Fruit fly (Drosophila melanogaster): ENCODE data around the gene CCT4.

CCT4 gene

DNA sequence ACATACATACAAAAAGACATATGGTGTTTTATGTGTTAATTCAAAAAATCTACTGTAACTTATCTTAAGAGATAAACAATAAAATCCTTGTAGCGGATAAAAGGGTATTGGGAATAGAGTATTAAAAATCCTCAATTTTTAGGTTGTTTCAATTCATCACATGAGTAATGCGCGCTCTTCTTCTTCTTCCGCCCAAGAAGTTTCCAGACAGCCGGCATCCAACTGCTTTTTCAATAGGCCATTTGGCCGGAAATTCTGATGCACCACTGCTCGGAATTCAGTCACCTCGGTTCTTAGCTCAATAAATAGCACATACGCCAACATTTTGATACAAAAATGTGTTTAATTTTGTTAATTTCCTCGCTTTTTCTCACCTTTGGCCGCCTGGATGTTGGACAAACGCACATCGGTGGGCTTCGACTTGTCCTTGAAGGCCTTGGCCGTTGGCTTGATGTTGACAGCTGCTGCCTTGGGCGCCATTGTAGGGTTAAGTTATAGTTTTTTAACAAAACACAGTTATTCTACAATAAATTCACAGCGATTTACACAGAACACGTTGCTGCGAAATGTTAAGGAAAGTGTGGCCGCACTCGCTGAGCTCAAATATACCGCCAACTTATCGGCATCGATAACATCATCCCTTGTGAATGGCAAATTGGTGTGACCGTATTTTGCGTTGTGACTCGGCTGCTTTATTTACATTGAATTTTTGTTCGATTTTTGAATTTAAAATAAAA lies at the start of gene CCT4, which contains the start of gene CG6153 (continued):
- TF ChIP-seq abd-A (tag; optimal IDR thresholded peaks at IDR 0.05) (no peak), CG1832 (GFP tag; optimal IDR thresholded peaks at IDR 0.05) (no peak), oc (tag; optimal IDR thresholded peaks at IDR 0.05) (no peak), ara (GFP tag; IDR thresholded peaks at IDR 0.05) (no peak), Antp (GFP tag; optimal IDR thresholded peaks at IDR 0.05) (no peak), rib (GFP tag; IDR thresholded peaks at IDR 0.05) (no peak), CG9797 (GFP tag; optimal IDR thresholded peaks at IDR 0.05) (peak; percentile 84), CG30431 (GFP tag; optimal IDR thresholded peaks at IDR 0.05) (no peak), CG10321 (GFP tag; IDR thresholded peaks at IDR 0.05) (no peak), Dek (tag; optimal IDR thresholded peaks at IDR 0.05) (no peak), CG17829 (tag; optimal IDR thresholded peaks at IDR 0.05) (no peak), mam (GFP tag; optimal IDR thresholded peaks at IDR 0.05) (no peak), CG3281 (GFP tag; optimal IDR thresholded peaks at IDR 0.05) (no peak), fd64A (GFP tag; optimal IDR thresholded peaks at IDR 0.05) (no peak), CG18011 (GFP tag; optimal IDR thresholded peaks at IDR 0.05) (no peak), Hey (tag; optimal IDR thresholded peaks at IDR 0.05) (no peak), knrl (GFP tag; IDR thresholded peaks at IDR 0.05; ENCODE audit: partially characterized antibody) (peak; percentile 48), CG8924 (tag; optimal IDR thresholded peaks at IDR 0.05) (no peak), CG2199 (GFP tag; IDR thresholded peaks at IDR 0.05) (no peak), ap (GFP tag; IDR thresholded peaks at IDR 0.05) (no peak), da (GFP tag; optimal IDR thresholded peaks at IDR 0.05) (no peak), repo (GFP tag; optimal IDR thresholded peaks at IDR 0.05) (no peak), Sin3A (optimal IDR thresholded peaks at IDR 0.05) (peak; percentile 83), HLH4C (GFP tag; IDR thresholded peaks at IDR 0.05; ENCODE audit: partially characterized antibody) (no peak), unpg (GFP tag; optimal IDR thresholded peaks at IDR 0.05) (no peak), CG14441 (GFP tag; IDR thresholded peaks at IDR 0.05) (no peak), nerfin-2 (GFP tag; IDR thresholded peaks at IDR 0.05; ENCODE audit: partially characterized antibody) (no peak), cad (GFP tag; optimal IDR thresholded peaks at IDR 0.05) (no peak), Stat92E (GFP tag; optimal IDR thresholded peaks at IDR 0.05) (no peak), CG32532 (GFP tag; IDR thresholded peaks at IDR 0.05) (no peak), Fer3 (tag; optimal IDR thresholded peaks at IDR 0.05) (no peak), Spps (tag; optimal IDR thresholded peaks at IDR 0.05) (no peak), crol (GFP tag; IDR thresholded peaks at IDR 0.05) (no peak), CG11247 (GFP tag; IDR thresholded peaks at IDR 0.05) (no peak), CG18262 (tag; optimal IDR thresholded peaks at IDR 0.05) (no peak), pb (GFP tag; optimal IDR thresholded peaks at IDR 0.05) (no peak), ranshi (GFP tag; IDR thresholded peaks at IDR 0.05) (no peak), onecut (GFP tag; IDR thresholded peaks at IDR 0.05) (peak; percentile 38), CG15696 (tag; optimal IDR thresholded peaks at IDR 0.05) (no peak), CG12942 (GFP tag; optimal IDR thresholded peaks at IDR 0.05) (no peak), ttk (GFP tag; IDR thresholded peaks at IDR 0.05) (no peak), luna (GFP tag; optimal IDR thresholded peaks at IDR 0.05) (no peak), stwl (tag; optimal IDR thresholded peaks at IDR 0.05) (peak; percentile 71), NC2β (GFP tag; optimal IDR thresholded peaks at IDR 0.05) (no peak), CG4328 (GFP tag; optimal IDR thresholded peaks at IDR 0.05) (no peak), fu2 (GFP tag; optimal IDR thresholded peaks at IDR 0.05) (no peak), CG10147 (GFP tag; optimal IDR thresholded peaks at IDR 0.05) (no peak), PHDP (tag; optimal IDR thresholded peaks at IDR 0.05) (no peak), CTCF (GFP tag; optimal IDR thresholded peaks at IDR 0.05) (no peak), CG11695 (GFP tag; IDR thresholded peaks at IDR 0.05) (no peak), CG9609 (GFP tag; optimal IDR thresholded peaks at IDR 0.05) (no peak), kah (GFP tag; optimal IDR thresholded peaks at IDR 0.05) (peak; percentile 58)

All from whole organism, embryonic.